Worm (Caenorhabditis elegans): Measurements from ENCODE around the gene sdz-18.

The sdz-18 gene

DNA sequence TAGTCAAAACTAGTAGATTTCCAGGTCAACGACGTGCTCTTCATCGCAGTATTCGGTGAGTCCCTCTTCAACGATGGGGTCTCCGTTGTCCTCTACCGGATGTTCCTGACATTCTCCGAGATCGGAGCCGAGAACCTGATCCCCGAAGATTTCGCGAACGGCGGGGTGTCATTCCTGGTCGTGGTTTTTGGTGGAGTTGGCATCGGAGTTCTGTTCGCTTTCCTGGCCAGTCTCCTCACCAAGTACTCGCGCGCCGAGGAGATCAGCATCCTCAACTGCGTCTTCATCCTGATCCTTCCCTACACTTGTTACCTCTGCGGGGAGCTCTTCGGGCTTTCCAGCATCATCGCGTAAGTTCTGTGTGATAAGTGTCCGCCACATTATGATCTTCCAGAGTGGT, 33.6 kb downstream of the sdz-18 start:
- TF ChIP-seq ham-2 (GFP tag; optimal IDR thresholded peaks at IDR 0.05) (no peak), nhr-12 (tag; optimal IDR thresholded peaks at IDR 0.05) (no peak), nhr-28 (tag; optimal IDR thresholded peaks at IDR 0.05) (no peak)

DNA sequence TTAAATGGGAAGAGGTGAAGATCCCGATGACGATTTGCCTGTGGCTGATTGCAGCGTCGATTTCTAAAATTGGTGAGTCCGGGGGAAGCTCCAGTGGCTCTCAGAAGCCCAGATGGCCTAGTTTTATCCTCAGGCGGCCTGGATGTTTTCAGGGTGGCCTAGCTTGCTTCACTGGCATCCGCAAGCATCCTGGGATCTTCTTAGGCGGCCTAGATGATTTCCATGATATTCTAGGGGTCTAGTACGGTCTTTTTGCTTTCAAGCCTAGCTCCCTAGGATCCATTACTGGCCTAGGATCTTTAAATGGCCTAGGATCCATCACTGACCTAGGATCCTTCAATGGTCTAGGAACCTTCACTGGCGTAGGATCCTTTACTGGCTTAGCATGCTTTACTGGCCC, 35.3 kb downstream of the sdz-18 start:
- no peak for TF ChIP-seq cnd-1 (tag; optimal IDR thresholded peaks at IDR 0.05)
- no peak for TF ChIP-seq lin-13 (tag; optimal IDR thresholded peaks at IDR 0.05)
- TF ChIP-seq unc-120 (tag; optimal IDR thresholded peaks at IDR 0.05; ENCODE audit: poor library complexity, severe bottlenecking): no peak
- TF ChIP-seq ceh-39 (tag; optimal IDR thresholded peaks at IDR 0.05): no peak
- TF ChIP-seq elt-1 (tag; optimal IDR thresholded peaks at IDR 0.05; ENCODE audit: borderline replicate concordance, insufficient read depth): no peak
- no peak for TF ChIP-seq unc-39 (tag; optimal IDR thresholded peaks at IDR 0.05)
- TF ChIP-seq zip-8 (tag; optimal IDR thresholded peaks at IDR 0.05): no peak
- TF ChIP-seq drap-1 (GFP tag; optimal IDR thresholded peaks at IDR 0.05): no peak
- TF ChIP-seq lsy-2 (tag; optimal IDR thresholded peaks at IDR 0.05): no peak

DNA sequence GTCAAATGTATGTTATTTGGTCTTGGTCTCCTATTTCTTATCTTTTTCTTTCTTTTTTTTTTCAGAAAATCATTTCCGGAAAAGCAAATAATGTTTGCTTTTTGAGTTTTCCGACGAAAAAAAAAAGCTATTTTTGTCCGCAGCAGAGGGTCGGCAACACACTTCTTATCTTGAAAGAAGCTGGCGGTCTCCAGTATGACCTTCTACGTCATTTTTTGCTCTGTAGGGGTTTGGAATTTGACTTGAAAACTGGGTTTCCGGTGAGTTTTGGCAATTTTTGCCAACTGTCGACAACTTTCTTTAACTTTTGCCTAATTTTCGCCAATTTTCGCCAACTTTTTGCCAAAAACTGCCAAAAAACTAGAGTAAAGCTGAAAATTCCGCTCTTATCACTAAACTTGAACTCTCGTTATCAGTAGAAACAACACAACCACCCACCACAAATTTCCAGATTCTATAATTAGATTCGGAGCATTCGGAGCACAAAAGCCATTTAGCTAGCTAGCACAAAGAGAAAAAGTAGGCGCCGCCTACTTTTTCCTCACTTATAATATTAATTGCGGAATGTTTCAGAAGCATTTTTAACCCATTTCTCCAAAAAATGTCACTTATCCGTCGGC, 35.9 kb downstream of the sdz-18 start, which contains the start of gene nhx-6:
nhx-6 (plus strand) TSS at position 570 of the 620 bp plus-strand sequence.
- TF ChIP-seq zip-8 (tag; optimal IDR thresholded peaks at IDR 0.05): no peak
- no peak for TF ChIP-seq ceh-39 (tag; optimal IDR thresholded peaks at IDR 0.05)
- no peak for TF ChIP-seq nhr-12 (tag; optimal IDR thresholded peaks at IDR 0.05)
- TF ChIP-seq tbx-8 (GFP tag; optimal IDR thresholded peaks at IDR 0.05): no peak
- no peak for TF ChIP-seq mab-5 (tag; optimal IDR thresholded peaks at IDR 0.05)
- TF ChIP-seq blmp-1 (tag; optimal IDR thresholded peaks at IDR 0.05): no peak
- no peak for TF ChIP-seq nhr-76 (tag; optimal IDR thresholded peaks at IDR 0.05)
- TF ChIP-seq M03D4.4 (tag; optimal IDR thresholded peaks at IDR 0.05): no peak
- no peak for TF ChIP-seq lin-32 (GFP tag; optimal IDR thresholded peaks at IDR 0.05)

DNA sequence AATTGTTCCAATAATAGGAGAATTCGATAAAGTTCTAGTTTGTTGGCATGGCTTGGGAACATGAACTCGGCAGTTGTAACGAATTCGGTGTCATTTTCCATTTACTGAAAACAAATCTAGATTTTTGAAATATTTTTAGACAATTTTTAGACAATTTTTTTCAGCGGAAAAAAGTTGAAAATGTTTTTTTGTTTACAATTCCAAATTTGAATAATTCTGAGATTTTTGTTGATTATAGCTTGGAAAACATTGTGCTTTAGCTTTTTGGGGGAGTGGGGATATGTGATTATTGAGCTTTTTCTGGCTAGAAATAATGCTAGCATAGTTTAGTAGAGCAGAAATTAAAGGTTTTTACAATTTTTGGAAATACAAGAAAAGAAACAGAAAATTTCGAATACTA, 37.4 kb downstream of the sdz-18 start, which contains the start of gene srw-97:
srw-97 (minus strand) TSS at position 101 of the 400 bp plus-strand sequence.
- no peak for TF ChIP-seq blmp-1 (tag; optimal IDR thresholded peaks at IDR 0.05)
- no peak for TF ChIP-seq ces-1 (GFP tag; optimal IDR thresholded peaks at IDR 0.05)
- TF ChIP-seq unc-62 (GFP tag; optimal IDR thresholded peaks at IDR 0.05): no peak
- no peak for TF ChIP-seq snpc-4 (tag; optimal IDR thresholded peaks at IDR 0.05)
- no peak for TF ChIP-seq nhr-237 (tag; optimal IDR thresholded peaks at IDR 0.05)
- TF ChIP-seq pha-4 (tag; optimal IDR thresholded peaks at IDR 0.05): no peak
- TF ChIP-seq nhr-76 (tag; optimal IDR thresholded peaks at IDR 0.05): no peak
- no peak for TF ChIP-seq nhr-2 (tag; optimal IDR thresholded peaks at IDR 0.05)
- TF ChIP-seq zip-8 (tag; optimal IDR thresholded peaks at IDR 0.05): no peak
- TF ChIP-seq unc-39 (tag; optimal IDR thresholded peaks at IDR 0.05): no peak
- TF ChIP-seq elt-3 (tag; optimal IDR thresholded peaks at IDR 0.05): no peak
- no peak for TF ChIP-seq M03D4.4 (tag; optimal IDR thresholded peaks at IDR 0.05)
- no peak for TF ChIP-seq elt-1 (tag; optimal IDR thresholded peaks at IDR 0.05; ENCODE audit: borderline replicate concordance, insufficient read depth)
- TF ChIP-seq nhr-28 (tag; optimal IDR thresholded peaks at IDR 0.05): no peak
- no peak for TF ChIP-seq ceh-39 (tag; optimal IDR thresholded peaks at IDR 0.05)

DNA sequence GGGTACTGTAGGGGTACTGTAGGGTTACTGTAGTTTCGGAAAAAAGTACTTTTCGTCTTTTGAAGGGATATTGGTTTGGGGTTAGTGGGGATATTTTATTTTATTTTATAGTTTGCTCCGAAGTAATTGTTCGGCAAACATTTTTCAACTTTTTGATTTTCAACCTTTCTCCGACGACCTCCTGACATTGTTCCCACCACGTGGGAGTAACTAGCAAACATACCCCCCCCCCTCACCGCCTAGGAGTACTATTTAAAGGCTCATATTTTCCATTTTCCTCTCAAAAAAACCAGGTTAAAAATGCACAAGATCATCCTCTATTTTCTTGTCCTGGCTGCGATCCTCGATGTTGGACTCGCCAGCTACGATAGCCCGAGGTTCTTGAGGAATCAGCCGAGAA, 40.3 kb downstream of the sdz-18 start, which contains the start of gene srlf-29:
srlf-29 (plus strand) TSS at position 301 of the 400 bp plus-strand sequence.
- TF ChIP-seq sem-2 (GFP tag; optimal IDR thresholded peaks at IDR 0.05) (no peak), nhr-237 (tag; optimal IDR thresholded peaks at IDR 0.05) (no peak), sptf-1 (tag; optimal IDR thresholded peaks at IDR 0.05) (no peak), nhr-2 (tag; optimal IDR thresholded peaks at IDR 0.05) (no peak), nhr-76 (tag; optimal IDR thresholded peaks at IDR 0.05) (no peak)

DNA sequence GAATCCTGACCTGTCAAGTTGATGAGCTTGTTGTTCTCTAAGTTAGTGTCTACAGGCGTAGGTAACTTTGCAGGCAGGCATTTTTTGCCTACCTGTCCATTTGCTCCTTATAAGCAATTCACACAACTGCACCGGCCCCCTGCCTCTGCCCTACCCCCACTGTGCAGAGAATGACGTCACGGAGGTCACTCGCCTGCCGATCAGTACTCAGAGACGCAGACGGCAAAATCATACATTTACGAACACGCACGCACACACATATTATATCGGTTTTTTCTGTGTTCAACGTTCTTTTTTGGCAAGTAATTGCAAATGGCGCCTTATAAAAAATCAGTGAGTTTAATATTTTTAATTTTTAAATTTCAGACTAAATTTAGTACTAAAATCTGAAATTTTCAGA, 42.8 kb downstream of the sdz-18 start, which contains the start of gene duxl-1:
duxl-1 (plus strand) TSS at position 184 of the 400 bp plus-strand sequence.
- TF ChIP-seq ceh-39 (tag; optimal IDR thresholded peaks at IDR 0.05): peak; percentile 93
- peak; percentile 8 for TF ChIP-seq zip-8 (tag; optimal IDR thresholded peaks at IDR 0.05)
- no peak for TF ChIP-seq ham-2 (GFP tag; optimal IDR thresholded peaks at IDR 0.05)
- no peak for TF ChIP-seq unc-120 (tag; optimal IDR thresholded peaks at IDR 0.05; ENCODE audit: poor library complexity, severe bottlenecking)
- TF ChIP-seq M03D4.4 (tag; optimal IDR thresholded peaks at IDR 0.05): no peak
- peak; percentile 31 for TF ChIP-seq pha-4 (tag; optimal IDR thresholded peaks at IDR 0.05)
- peak; percentile 10 for TF ChIP-seq mep-1 (tag; optimal IDR thresholded peaks at IDR 0.05)
- TF ChIP-seq cnd-1 (tag; optimal IDR thresholded peaks at IDR 0.05): peak; percentile 21
- peak; percentile 45 for TF ChIP-seq ztf-11 (tag; optimal IDR thresholded peaks at IDR 0.05)
